Fruit fly (Drosophila melanogaster): ENCODE data around the gene MsrA.

dm6 chr3L:15516440-15516839 is 5.6 kb downstream of the MsrA start:
- TF ChIP-seq CG5204 (GFP tag; optimal IDR thresholded peaks at IDR 0.05) (no peak), kay (GFP tag; ENCODE audit: borderline replicate concordance) (no peak), tj (GFP tag; optimal IDR thresholded peaks at IDR 0.05) (no peak), CG12768 (GFP tag; optimal IDR thresholded peaks at IDR 0.05) (no peak)
